Worm (Caenorhabditis elegans) whole organism, L4 larva: ENCODE results near the gene F47C12.13.

Source experiments
- D1046.2 ChIP-seq: fragments of 200-800 bp; sonication (Bioruptor generic); IDR thresholded peaks from 2 replicates; pipeline ENCODE4 v1.3.6; 2022; ENCODE audit warnings: missing genetic modification characterization, missing compliant biosample characterization
- F37D6.2 ChIP-seq: sonication (generic microtip); optimal IDR thresholded peaks from 2 replicates; lab custom pipeline; 2016; ENCODE audit warnings: mild to moderate bottlenecking, missing genetic modification characterization, missing compliant biosample characterization
- T20F7.1 ChIP-seq: fragments of 200-800 bp; sonication (Bioruptor generic); optimal IDR thresholded peaks from 2 replicates; lab custom pipeline; 2018; ENCODE audit warnings: mild to moderate bottlenecking, missing genetic modification characterization, missing compliant biosample characterization
- Y105C5A.15 ChIP-seq: fragments of 200-800 bp; sonication (Bioruptor generic); IDR thresholded peaks from 2 replicates; pipeline ENCODE4 v1.3.6; 2022; ENCODE audit warnings: missing genetic modification characterization, missing compliant biosample characterization
- Y48G9A.11 ChIP-seq: fragments of 200-800 bp; sonication (Bioruptor generic); IDR thresholded peaks from 2 replicates; pipeline ENCODE4 v1.3.6; 2022; ENCODE audit warnings: missing genetic modification reagents, missing genetic modification characterization, missing compliant biosample characterization
- ZK337.2 ChIP-seq: fragments of 200-800 bp; sonication (Bioruptor generic); IDR thresholded peaks from 2 replicates; pipeline ENCODE4 v1.3.6; 2022; ENCODE audit warnings: missing genetic modification reagents, missing genetic modification characterization, missing compliant biosample characterization
- ZK546.5 ChIP-seq, 2 experiments: sonication (generic microtip); optimal IDR thresholded peaks; 2 replicates each; lab custom pipeline; 2017; ENCODE audit warnings: missing biosample characterization in 2 of 2, missing genetic modification characterization in 2 of 2
- aha-1 ChIP-seq: fragments of 150-350 bp; peaks from one replicate; lab custom pipeline; 2014; ENCODE audit warnings: missing biosample characterization, missing genetic modification characterization
- arid-1 ChIP-seq: fragments of 200-800 bp; sonication (Bioruptor generic); conservative IDR thresholded peaks from 2 replicates; pipeline ENCODE4 v1.3.6; 2022; ENCODE audit warnings: missing genetic modification reagents, missing genetic modification characterization, missing compliant biosample characterization
- ceh-44 ChIP-seq: fragments of 200-800 bp; sonication (Bioruptor generic); IDR thresholded peaks from 2 replicates; pipeline ENCODE4 v1.3.6; 2022; ENCODE audit warnings: missing genetic modification reagents, missing genetic modification characterization, missing compliant biosample characterization
- ceh-62 ChIP-seq: sonication (generic microtip); optimal IDR thresholded peaks from 2 replicates; lab custom pipeline; 2017; ENCODE audit warnings: missing biosample characterization, missing genetic modification characterization
- daf-16 ChIP-seq, 3 experiments: sonication (generic microtip); optimal IDR thresholded peaks; 2 replicates each; lab custom pipeline; 2016 to 2017; ENCODE audit warnings: missing genetic modification characterization in 3 of 3, missing genetic modification reagents in 3 of 3, mild to moderate bottlenecking in 2 of 3, missing compliant biosample characterization in 2 of 3, missing biosample characterization in 1 of 3, moderate library complexity in 1 of 3
- daf-8 ChIP-seq: fragments of 200-800 bp; sonication (Bioruptor generic); IDR thresholded peaks from 2 replicates; pipeline ENCODE4 v1.3.6; 2022; ENCODE audit warnings: missing genetic modification characterization, missing compliant biosample characterization
- dmd-6 ChIP-seq: fragments of 200-800 bp; sonication (Bioruptor generic); IDR thresholded peaks from 2 replicates; pipeline ENCODE4 v1.3.6; 2022; ENCODE audit warnings: missing genetic modification reagents, missing genetic modification characterization, missing compliant biosample characterization
- dmd-8 ChIP-seq: fragments of 200-800 bp; sonication (Bioruptor generic); IDR thresholded peaks from 2 replicates; pipeline ENCODE4 v1.3.6; 2022; ENCODE audit warnings: missing genetic modification characterization, missing compliant biosample characterization
- dpl-1 ChIP-seq: fragments of 150-350 bp; optimal IDR thresholded peaks from 2 replicates; lab custom pipeline; 2014; ENCODE audit warnings: missing biosample characterization, missing genetic modification reagents, missing genetic modification characterization
- dve-1 ChIP-seq: sonication (generic microtip); optimal IDR thresholded peaks from 2 replicates; lab custom pipeline; 2017; ENCODE audit warnings: antibody characterized with exemption, mild to moderate bottlenecking, missing genetic modification characterization, missing compliant biosample characterization; ENCODE audit not compliant: insufficient read depth
- egl-43 ChIP-seq: fragments of 200-800 bp; sonication (Bioruptor generic); IDR thresholded peaks from 2 replicates; pipeline ENCODE4 v1.3.6; 2022; ENCODE audit warnings: missing genetic modification reagents, missing genetic modification characterization, missing compliant biosample characterization
- fos-1 ChIP-seq: fragments of 150-350 bp; optimal IDR thresholded peaks from 2 replicates; lab custom pipeline; 2014; ENCODE audit warnings: missing biosample characterization, missing genetic modification characterization
- hif-1 ChIP-seq, 2 experiments: sonication (generic microtip); optimal IDR thresholded peaks; 2 replicates each; lab custom pipeline; 2016 to 2017; ENCODE audit warnings: missing compliant biosample characterization in 2 of 2, missing genetic modification characterization in 2 of 2, missing genetic modification reagents in 2 of 2, missing genotype in 2 of 2, mild to moderate bottlenecking in 1 of 2
- hlh-11 ChIP-seq: fragments of 200-800 bp; sonication (Bioruptor generic); optimal IDR thresholded peaks from 2 replicates; lab custom pipeline; 2018; ENCODE audit warnings: mild to moderate bottlenecking, missing genetic modification characterization, missing compliant biosample characterization
- lim-7 ChIP-seq: fragments of 200-800 bp; sonication (Bioruptor generic); IDR thresholded peaks from 2 replicates; pipeline ENCODE4 v1.3.6; 2022; ENCODE audit warnings: missing genetic modification characterization, missing compliant biosample characterization
- lin-39 ChIP-seq: fragments of 150-350 bp; optimal IDR thresholded peaks from 2 replicates; lab custom pipeline; 2014; ENCODE audit warnings: missing biosample characterization, missing genetic modification reagents, missing genetic modification characterization
- lsy-2 ChIP-seq, 2 experiments: fragments of 150-350 bp in 1 of 2; sonication (generic microtip) in 1 of 2; optimal IDR thresholded peaks; 2 replicates each; lab custom pipeline; 2014 to 2017; ENCODE audit warnings: missing biosample characterization in 2 of 2, missing genetic modification characterization in 2 of 2
- mdl-1 ChIP-seq, 2 experiments: fragments of 150-350 bp in 1 of 2; sonication (generic microtip) in 1 of 2; optimal IDR thresholded peaks; 2 replicates each; lab custom pipeline; 2014 to 2017; ENCODE audit warnings: missing biosample characterization in 2 of 2, missing genetic modification characterization in 2 of 2
- mep-1 ChIP-seq: fragments of 150-350 bp; sonication (generic microtip); optimal IDR thresholded peaks from 3 replicates; lab custom pipeline; 2014; ENCODE audit warnings: missing biosample characterization, missing genetic modification characterization
- mes-2 ChIP-seq: sonication (generic microtip); optimal IDR thresholded peaks from 2 replicates; lab custom pipeline; 2016; ENCODE audit warnings: missing genotype, mild to moderate bottlenecking, missing genetic modification characterization, missing compliant biosample characterization; ENCODE audit not compliant: poor library complexity, severe bottlenecking
- nhr-11 ChIP-seq: fragments of 150-350 bp; optimal IDR thresholded peaks from 2 replicates; lab custom pipeline; 2014; ENCODE audit warnings: missing biosample characterization, missing genetic modification characterization
- nhr-28 ChIP-seq: fragments of 150-350 bp; optimal IDR thresholded peaks from 2 replicates; lab custom pipeline; 2014; ENCODE audit warnings: missing biosample characterization, missing genetic modification characterization
- nhr-76 ChIP-seq: fragments of 150-350 bp; optimal IDR thresholded peaks from 2 replicates; lab custom pipeline; 2014; ENCODE audit warnings: missing biosample characterization, missing genetic modification characterization
- pha-4 ChIP-seq, 2 experiments: fragments of 150-350 bp in 1 of 2; fragments of 200-800 bp in 1 of 2; sonication (Bioruptor generic) in 1 of 2; IDR thresholded peaks in 1 of 2; optimal IDR thresholded peaks in 1 of 2; 2 replicates each; pipeline versions ENCODE4 v1.3.6 to Lab custom; 2014 to 2022; ENCODE audit warnings: missing genetic modification characterization in 2 of 2, missing genetic modification reagents in 2 of 2, missing biosample characterization in 1 of 2, missing compliant biosample characterization in 1 of 2
- php-3 ChIP-seq: fragments of 200-800 bp; sonication (Bioruptor generic); IDR thresholded peaks from 2 replicates; pipeline ENCODE4 v1.3.6; 2022; ENCODE audit warnings: missing genetic modification reagents, missing genetic modification characterization, missing compliant biosample characterization
- pqm-1 ChIP-seq: sonication (generic microtip); optimal IDR thresholded peaks from 2 replicates; lab custom pipeline; 2017; ENCODE audit warnings: missing biosample characterization, missing genetic modification characterization
- rbr-2 ChIP-seq: sonication (generic microtip); optimal IDR thresholded peaks from 2 replicates; lab custom pipeline; 2016; ENCODE audit warnings: missing genotype, missing genetic modification characterization, missing compliant biosample characterization
- unc-62 ChIP-seq, 3 experiments: fragments of 150-350 bp in 1 of 3; sonication (generic microtip); optimal IDR thresholded peaks in 2 of 3; peaks in 1 of 3; 1 replicate in 1 of 3; 2 replicates in 2 of 3; lab custom pipeline; 2014 to 2017; ENCODE audit warnings: missing biosample characterization in 3 of 3, missing genetic modification characterization in 3 of 3, missing genetic modification reagents in 3 of 3, missing genotype in 1 of 3
- zfp-3 ChIP-seq: fragments of 200-800 bp; sonication (Bioruptor generic); conservative IDR thresholded peaks from 2 replicates; pipeline ENCODE4 v1.3.6; 2022; ENCODE audit warnings: missing genetic modification reagents, missing genetic modification characterization, missing compliant biosample characterization
- zip-11 ChIP-seq: fragments of 200-800 bp; sonication (Bioruptor generic); IDR thresholded peaks from 2 replicates; pipeline ENCODE4 v1.3.6; 2022; ENCODE audit warnings: missing genetic modification characterization, missing compliant biosample characterization

F47C12.13 gene

DNA sequence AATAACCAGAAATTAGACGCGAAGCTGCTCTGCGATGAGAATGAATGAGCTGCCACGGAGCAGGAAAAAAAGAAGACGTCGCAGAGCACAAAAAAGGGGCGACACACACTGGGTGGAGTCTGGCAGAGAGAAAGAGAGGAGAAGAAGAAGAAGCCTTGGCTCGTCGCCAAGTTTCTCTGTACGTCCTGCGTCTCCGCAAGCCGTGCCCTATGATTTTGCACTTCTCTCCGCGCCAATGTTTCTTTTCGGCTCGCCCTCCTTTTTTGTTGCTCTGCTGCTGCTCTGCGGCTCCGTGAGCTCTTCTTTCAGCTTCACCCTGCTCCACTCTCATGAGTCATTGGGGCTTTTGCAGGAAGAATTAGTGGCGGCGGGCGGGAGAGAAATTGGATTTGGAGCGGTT, 40.7 kb upstream of the F47C12.13 start, which contains the start of gene hlh-30 (continued):
- TF ChIP-seq nhr-11 (peak; percentile 35), lim-7 (0 out of 2 replicates have a peak, but pooled peaks have one; percentile 25), pha-4 (GFP tag; IDR thresholded peaks at IDR 0.05; lab: Robert Waterston, UW) (0 out of 2 replicates have a peak, but pooled peaks have one; percentile 7), pha-4 (tag; optimal IDR thresholded peaks at IDR 0.05; lab: Kevin White, UChicago) (no peak), hif-1 (tag; optimal IDR thresholded peaks at IDR 0.05; lab: Kevin White, UChicago) (peak in 1 of 2 experiments; percentile 73), ceh-44 (0 out of 2 replicates have a peak, but pooled peaks have one; percentile 10), dmd-6 (GFP tag; lab: Robert Waterston, UW) (peak; percentile 70), dmd-8 (GFP tag; lab: Robert Waterston, UW) (no peak), lin-39 (tag; lab: Kevin White, UChicago) (no peak), ceh-62 (tag; lab: Kevin White, UChicago) (no peak), zip-11 (no peak), egl-43 (GFP tag; lab: Robert Waterston, UW) (peak; percentile 68), rbr-2 (tag; lab: Kevin White, UChicago) (peak; percentile 72), mep-1 (peak; percentile 67), arid-1 (GFP tag; lab: Robert Waterston, UW) (no peak), F37D6.2 (tag; lab: Kevin White, UChicago) (peak; percentile 68)

DNA sequence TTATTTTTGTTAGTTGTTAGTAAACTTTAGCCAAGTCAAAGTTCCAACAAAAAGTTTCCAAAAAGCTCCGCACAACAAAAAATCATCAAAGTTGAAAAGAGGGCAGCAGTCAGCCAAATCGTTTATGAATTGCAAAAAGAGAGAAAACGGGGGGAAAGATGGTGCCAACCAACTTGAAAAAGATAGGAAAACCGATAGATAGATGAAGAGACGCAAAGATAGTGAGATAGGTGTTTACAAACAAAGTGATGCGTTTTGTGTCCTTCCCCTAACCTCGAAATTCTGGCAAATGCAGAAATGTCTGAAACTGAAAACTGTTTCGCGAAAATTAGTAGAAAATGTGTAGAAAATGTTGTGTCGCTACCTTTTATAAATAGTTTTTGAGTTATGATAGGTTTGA, 39.3 kb upstream of the F47C12.13 start:
- TF ChIP-seq unc-62 (GFP tag; optimal IDR thresholded peaks at IDR 0.05 in 1 of 2; lab: Kevin White, UChicago) (peak in 1 of 2 experiments; percentile 97), unc-62 (tag; optimal IDR thresholded peaks at IDR 0.05; lab: Kevin White, UChicago) (no peak), lsy-2 (tag; optimal IDR thresholded peaks at IDR 0.05; lab: Kevin White, UChicago) (peak in 1 of 2 experiments; percentile 21), dve-1 (peak; percentile 2), fos-1 (no peak), daf-16 (GFP tag; optimal IDR thresholded peaks at IDR 0.05; lab: Kevin White, UChicago) (peak in 1 of 2 experiments; percentile 27), daf-16 (tag; optimal IDR thresholded peaks at IDR 0.05; lab: Kevin White, UChicago) (peak; percentile 80), nhr-28 (tag; lab: Kevin White, UChicago) (peak; percentile 15), aha-1 (tag; lab: Kevin White, UChicago) (peak; percentile 88), hlh-11 (tag; lab: Kevin White, UChicago) (peak; percentile 12), dpl-1 (peak; percentile 25), Y48G9A.11 (no peak)

DNA sequence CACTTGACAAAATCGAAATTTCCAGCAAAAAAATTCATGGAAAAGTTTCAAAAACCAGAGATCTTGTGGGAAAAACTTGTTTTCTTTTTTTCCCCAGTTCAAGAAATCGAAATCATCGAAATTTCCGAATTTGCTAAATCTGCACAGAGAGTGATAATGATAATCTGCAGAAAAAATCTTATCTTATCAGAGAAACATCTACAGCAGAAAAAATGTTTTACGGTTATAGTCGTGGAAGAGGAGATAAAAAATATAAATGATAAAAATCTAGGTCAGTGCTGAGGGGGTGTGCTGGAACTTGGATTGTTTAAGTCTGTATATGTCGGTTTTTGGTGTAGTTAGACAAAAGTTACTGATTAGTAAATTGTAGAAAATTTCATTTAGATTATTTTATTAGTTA, 38.1 kb upstream of the F47C12.13 start:
- TF ChIP-seq D1046.2 (GFP tag; lab: Robert Waterston, UW) (no peak), daf-16 (GFP tag; optimal IDR thresholded peaks at IDR 0.05; lab: Kevin White, UChicago) (no peak), daf-16 (tag; optimal IDR thresholded peaks at IDR 0.05; lab: Kevin White, UChicago) (peak; percentile 32), nhr-28 (tag; lab: Kevin White, UChicago) (peak; percentile 19), dmd-6 (GFP tag; lab: Robert Waterston, UW) (peak; percentile 9; the same call in 1 of the 2 replicates)

DNA sequence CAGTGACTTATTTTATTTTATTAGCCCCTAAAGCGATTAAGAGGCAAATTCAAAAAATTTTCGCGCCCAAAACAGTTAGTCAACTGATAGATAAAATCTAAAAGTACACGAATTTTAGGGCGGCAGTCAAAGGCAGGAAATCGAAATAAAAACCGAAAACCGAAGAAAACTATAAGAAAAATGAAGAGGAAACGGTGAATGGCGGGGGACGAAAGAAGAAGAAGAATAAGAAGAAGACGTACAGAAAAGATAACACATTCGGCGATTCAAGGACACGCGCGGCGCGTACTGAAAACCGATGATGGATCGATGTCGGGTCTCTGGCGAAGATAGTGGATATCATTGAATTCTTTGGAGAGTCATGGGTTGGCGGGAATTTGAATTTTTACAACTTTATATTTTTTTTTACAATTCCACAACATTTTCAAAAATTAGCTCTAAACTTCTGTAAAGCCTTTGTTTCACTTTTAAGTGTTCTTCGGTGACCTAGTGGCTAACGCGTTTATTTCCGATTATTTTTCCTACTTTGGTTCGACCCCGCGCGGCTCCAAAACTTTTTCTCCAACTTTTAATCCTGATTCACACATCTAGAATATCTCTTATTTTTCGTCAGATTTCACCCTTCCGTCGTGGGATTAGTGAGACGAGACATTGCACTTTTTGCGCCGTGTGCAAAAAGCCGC, 36.8 kb upstream of the F47C12.13 start:
- TF ChIP-seq nhr-28 (tag; lab: Kevin White, UChicago) (peak; percentile 60), aha-1 (tag; lab: Kevin White, UChicago) (peak; percentile 90), unc-62 (GFP tag; optimal IDR thresholded peaks at IDR 0.05 in 1 of 2; lab: Kevin White, UChicago) (peak in 1 of 2 experiments; percentile 94), unc-62 (tag; optimal IDR thresholded peaks at IDR 0.05; lab: Kevin White, UChicago) (no peak), ZK546.5 (tag; optimal IDR thresholded peaks at IDR 0.05; lab: Kevin White, UChicago) (no peak), mdl-1 (tag; optimal IDR thresholded peaks at IDR 0.05; lab: Kevin White, UChicago) (peak in 1 of 2 experiments; percentile 38), lsy-2 (tag; optimal IDR thresholded peaks at IDR 0.05; lab: Kevin White, UChicago) (peak in 1 of 2 experiments; percentile 9), hlh-11 (tag; lab: Kevin White, UChicago) (peak; percentile 29), dpl-1 (peak; percentile 66), rbr-2 (tag; lab: Kevin White, UChicago) (no peak)

DNA sequence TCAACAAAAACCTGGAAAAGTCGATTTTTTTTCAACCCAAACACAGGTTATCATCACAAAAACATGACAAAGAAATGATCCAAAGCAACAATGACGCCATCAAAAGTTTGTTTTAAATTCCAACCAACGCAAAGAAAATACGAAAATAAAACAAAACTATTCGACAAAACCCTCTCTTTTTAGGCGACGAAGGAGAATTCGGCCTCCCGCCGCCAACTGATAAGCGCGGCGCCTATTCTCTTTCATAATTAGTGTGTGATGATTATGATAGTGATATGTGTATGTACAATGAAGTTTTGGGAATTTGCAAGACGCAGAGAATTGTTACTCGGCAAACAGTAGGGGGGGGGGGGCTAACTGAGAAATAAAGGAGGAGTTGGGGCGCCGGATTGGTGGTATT, 35.1 kb upstream of the F47C12.13 start:
- TF ChIP-seq mes-2 (tag; lab: Kevin White, UChicago) (peak; percentile 29), daf-8 (no peak), egl-43 (GFP tag; lab: Robert Waterston, UW) (no peak), nhr-76 (tag; lab: Kevin White, UChicago) (no peak), Y105C5A.15 (GFP tag; lab: Robert Waterston, UW) (no peak), dmd-6 (GFP tag; lab: Robert Waterston, UW) (peak; percentile 26; the same call in 1 of the 2 replicates), hif-1 (tag; optimal IDR thresholded peaks at IDR 0.05; lab: Kevin White, UChicago) (peak in 1 of 2 experiments; percentile 36), T20F7.1 (GFP tag; lab: Kevin White, UChicago) (no peak), pqm-1 (tag; lab: Kevin White, UChicago) (peak; percentile 72), dve-1 (peak; percentile 57), daf-16 (GFP tag; optimal IDR thresholded peaks at IDR 0.05; lab: Kevin White, UChicago) (no peak), daf-16 (tag; optimal IDR thresholded peaks at IDR 0.05; lab: Kevin White, UChicago) (peak; percentile 81), ZK337.2 (GFP tag; lab: Robert Waterston, UW) (no peak), zfp-3 (no peak), php-3 (no peak), hlh-11 (tag; lab: Kevin White, UChicago) (peak; percentile 65), D1046.2 (GFP tag; lab: Robert Waterston, UW) (no peak), nhr-28 (tag; lab: Kevin White, UChicago) (peak; percentile 59)
